Fruit fly (Drosophila melanogaster) whole organism, embryonic: ENCODE results near the gene idc.

Experiments
- CG10147 ChIP-seq: fragments of 200-800 bp; sonication (Bioruptor generic); optimal IDR thresholded peaks from 2 replicates; lab custom pipeline; 2019; ENCODE audit warnings: missing biosample characterization, mild to moderate bottlenecking, missing genetic modification characterization, moderate library complexity
- CG10209 ChIP-seq: fragments of 200-800 bp; sonication (Bioruptor generic); optimal IDR thresholded peaks from 3 replicates; lab custom pipeline; 2017; ENCODE audit warnings: missing biosample characterization, mild to moderate bottlenecking, missing genetic modification characterization, missing genetic modification reagents
- CG10274 ChIP-seq: fragments of 200-800 bp; sonication (Bioruptor generic); optimal IDR thresholded peaks from 3 replicates; lab custom pipeline; 2017; ENCODE audit warnings: missing biosample characterization, mild to moderate bottlenecking, missing genetic modification characterization
- CG10543 ChIP-seq: fragments of 200-800 bp; sonication (Bioruptor generic); optimal IDR thresholded peaks from 3 replicates; lab custom pipeline; 2017; ENCODE audit warnings: missing biosample characterization, mild to moderate bottlenecking, missing genetic modification characterization, moderate library complexity
- CG10654 ChIP-seq: fragments of 200-800 bp; sonication (Bioruptor generic); optimal IDR thresholded peaks from 2 replicates; lab custom pipeline; 2016; ENCODE audit warnings: missing biosample characterization, missing genetic modification characterization
- CG10959 ChIP-seq: fragments of 200-800 bp; sonication (Bioruptor generic); IDR thresholded peaks from 2 replicates; pipeline ENCODE4 v1.3.6; 2022; ENCODE audit warnings: missing biosample characterization, missing genetic modification characterization
- CG11247 ChIP-seq: fragments of 200-800 bp; sonication (Bioruptor generic); IDR thresholded peaks from 2 replicates; pipeline ENCODE4 v1.3.6; 2022; ENCODE audit warnings: missing biosample characterization, missing genetic modification characterization
- CG11695 ChIP-seq: fragments of 200-800 bp; sonication (Bioruptor generic); IDR thresholded peaks from 3 replicates; pipeline ENCODE4 v1.3.6; 2022; ENCODE audit warnings: missing biosample characterization, missing genetic modification characterization
- CG12299 ChIP-seq: fragments of 200-800 bp; sonication (Bioruptor generic); optimal IDR thresholded peaks from 2 replicates; lab custom pipeline; 2018; ENCODE audit warnings: missing biosample characterization, mild to moderate bottlenecking, missing genetic modification characterization
- CG14965 ChIP-seq: fragments of 200-800 bp; sonication (Bioruptor generic); optimal IDR thresholded peaks from 2 replicates; lab custom pipeline; 2016; ENCODE audit warnings: missing biosample characterization, missing genetic modification characterization, borderline replicate concordance
- CG17361 ChIP-seq: fragments of 200-800 bp; sonication (Bioruptor generic); IDR thresholded peaks from 3 replicates; pipeline ENCODE4 v1.3.6; 2022; ENCODE audit warnings: missing biosample characterization, missing genetic modification characterization
- CG18011 ChIP-seq: fragments of 200-800 bp; sonication (Bioruptor generic); optimal IDR thresholded peaks from 2 replicates; lab custom pipeline; 2017; ENCODE audit warnings: missing biosample characterization, missing genetic modification characterization, mild to moderate bottlenecking, moderate library complexity, missing genotype
- CG18262 ChIP-seq: fragments of 200-800 bp; optimal IDR thresholded peaks from 3 replicates; lab custom pipeline; 2019; ENCODE audit warnings: missing biosample characterization, mild to moderate bottlenecking, missing genetic modification characterization, moderate library complexity
- CG18619 ChIP-seq: fragments of 200-800 bp; sonication (Bioruptor generic); optimal IDR thresholded peaks from 3 replicates; lab custom pipeline; 2017; ENCODE audit warnings: missing biosample characterization, mild to moderate bottlenecking, missing genetic modification characterization
- CG2120 ChIP-seq: fragments of 200-800 bp; sonication (Bioruptor generic); optimal IDR thresholded peaks from 3 replicates; lab custom pipeline; 2016; ENCODE audit warnings: missing biosample characterization, missing genetic modification characterization
- CG6654 ChIP-seq: fragments of 200-800 bp; sonication (Bioruptor generic); optimal IDR thresholded peaks from 2 replicates; lab custom pipeline; 2017; ENCODE audit warnings: missing biosample characterization, mild to moderate bottlenecking, missing genetic modification characterization
- CG7786 ChIP-seq: fragments of 200-800 bp; sonication (Bioruptor generic); optimal IDR thresholded peaks from 2 replicates; lab custom pipeline; 2016; ENCODE audit warnings: missing biosample characterization, missing genetic modification characterization
- CG8765 ChIP-seq: fragments of 200-800 bp; sonication (Bioruptor generic); IDR thresholded peaks from 2 replicates; pipeline ENCODE4 v1.3.6; 2022; ENCODE audit warnings: missing biosample characterization, missing genetic modification characterization
- CkIIα-i1 ChIP-seq: fragments of 200-800 bp; sonication (Bioruptor generic); IDR thresholded peaks from 2 replicates; pipeline ENCODE4 v1.3.6; 2022; ENCODE audit warnings: missing biosample characterization, missing genetic modification characterization
- D19A ChIP-seq: fragments of 200-800 bp; optimal IDR thresholded peaks from 3 replicates; lab custom pipeline; 2019; ENCODE audit warnings: missing biosample characterization, mild to moderate bottlenecking, missing genetic modification characterization, moderate library complexity
- Dip2 ChIP-seq: fragments of 200-800 bp; sonication (Bioruptor generic); IDR thresholded peaks from 2 replicates; pipeline ENCODE4 v1.3.6; 2022; ENCODE audit warnings: missing biosample characterization, missing genetic modification characterization
- H2.0 ChIP-seq: fragments of 200-800 bp; sonication (Bioruptor generic); IDR thresholded peaks from 2 replicates; pipeline ENCODE4 v1.3.6; 2022; ENCODE audit warnings: missing biosample characterization, missing genetic modification characterization
- Hmx ChIP-seq: fragments of 200-800 bp; sonication (Bioruptor generic); optimal IDR thresholded peaks from 2 replicates; lab custom pipeline; 2016; ENCODE audit warnings: missing biosample characterization, missing genetic modification characterization
- Lim3 ChIP-seq: fragments of 200-800 bp; sonication (Bioruptor generic); IDR thresholded peaks from 2 replicates; pipeline ENCODE4 v1.3.6; 2022; ENCODE audit warnings: missing biosample characterization, missing genetic modification characterization
- MBD-R2 ChIP-seq: fragments of 200-800 bp; sonication (Bioruptor generic); IDR thresholded peaks from 2 replicates; pipeline ENCODE4 v1.3.6; 2022; ENCODE audit warnings: missing biosample characterization, missing genetic modification characterization
- Mes4 ChIP-seq: fragments of 200-800 bp; sonication (Bioruptor generic); optimal IDR thresholded peaks from 2 replicates; lab custom pipeline; 2016; ENCODE audit warnings: missing biosample characterization, missing genetic modification characterization
- Myb ChIP-seq: fragments of 200-800 bp; sonication (Bioruptor generic); optimal IDR thresholded peaks from 2 replicates; lab custom pipeline; 2016; ENCODE audit warnings: missing biosample characterization, missing genetic modification characterization
- NFAT ChIP-seq: fragments of 200-800 bp; sonication (Bioruptor generic); IDR thresholded peaks from 2 replicates; pipeline ENCODE4 v1.3.6; 2022; ENCODE audit warnings: missing biosample characterization, missing genetic modification characterization
- PHDP ChIP-seq: fragments of 200-800 bp; sonication (Bioruptor generic); optimal IDR thresholded peaks from 3 replicates; lab custom pipeline; 2018; ENCODE audit warnings: missing biosample characterization, mild to moderate bottlenecking, missing genetic modification characterization, moderate library complexity
- Six4 ChIP-seq: fragments of 200-800 bp; sonication (Bioruptor generic); optimal IDR thresholded peaks from 2 replicates; lab custom pipeline; 2016; ENCODE audit warnings: missing biosample characterization, missing genetic modification characterization
- Ssrp ChIP-seq: fragments of 200-800 bp; sonication (Bioruptor generic); optimal IDR thresholded peaks from 2 replicates; lab custom pipeline; 2018; ENCODE audit warnings: missing biosample characterization, mild to moderate bottlenecking, missing genetic modification characterization, moderate library complexity
- Trl ChIP-seq, 3 experiments: fragments of >200 bp in 2 of 3; fragments of 200-800 bp in 1 of 3; sonication (Bioruptor generic) in 1 of 3; optimal IDR thresholded peaks; 2 replicates in 1 of 3; 3 replicates in 2 of 3; lab custom pipeline; 2016 to 2017; ENCODE audit warnings: missing biosample characterization in 1 of 3, missing genetic modification characterization in 1 of 3
- ab ChIP-seq: fragments of 200-800 bp; sonication (Bioruptor generic); optimal IDR thresholded peaks from 2 replicates; lab custom pipeline; 2016; ENCODE audit warnings: missing biosample characterization, missing genetic modification characterization
- cato ChIP-seq: fragments of 200-800 bp; sonication (Bioruptor generic); optimal IDR thresholded peaks from 2 replicates; lab custom pipeline; 2016; ENCODE audit warnings: missing biosample characterization, missing genetic modification characterization, borderline replicate concordance
- dysf ChIP-seq: fragments of 200-800 bp; sonication (Bioruptor generic); IDR thresholded peaks from 3 replicates; pipeline ENCODE4 v1.3.6; 2022; ENCODE audit warnings: missing biosample characterization, missing genetic modification characterization
- fd96Cb ChIP-seq: fragments of 200-800 bp; sonication (Bioruptor generic); optimal IDR thresholded peaks from 2 replicates; lab custom pipeline; 2018; ENCODE audit warnings: missing biosample characterization, mild to moderate bottlenecking, missing genetic modification characterization, moderate library complexity
- gem ChIP-seq: fragments of 200-800 bp; sonication (Bioruptor generic); optimal IDR thresholded peaks from 2 replicates; lab custom pipeline; 2019; ENCODE audit warnings: missing biosample characterization, mild to moderate bottlenecking, missing genetic modification characterization, moderate library complexity
- kni ChIP-seq: fragments of 200-800 bp; sonication (Bioruptor generic); optimal IDR thresholded peaks from 3 replicates; lab custom pipeline; 2017; ENCODE audit warnings: mild to moderate bottlenecking, missing biosample characterization, missing genetic modification reagents, missing genetic modification characterization
- knrl ChIP-seq: fragments of 200-800 bp; sonication (Bioruptor generic); IDR thresholded peaks from 3 replicates; pipeline ENCODE4 v1.3.6; 2022; ENCODE audit warnings: missing biosample characterization, missing genetic modification characterization; ENCODE audit not compliant: partially characterized antibody
- otp ChIP-seq: fragments of 200-800 bp; sonication (Bioruptor generic); IDR thresholded peaks from 3 replicates; pipeline ENCODE4, ENCODE4 v1.3.6; 2022; ENCODE audit warnings: missing biosample characterization, missing genetic modification characterization
- pb ChIP-seq: fragments of 200-800 bp; sonication (Bioruptor generic); optimal IDR thresholded peaks from 3 replicates; lab custom pipeline; 2016; ENCODE audit warnings: missing biosample characterization, missing genetic modification characterization
- pho ChIP-seq: fragments of 200-800 bp; sonication (Bioruptor generic); optimal IDR thresholded peaks from 2 replicates; lab custom pipeline; 2016; ENCODE audit warnings: missing biosample characterization, missing genetic modification characterization
- pita ChIP-seq: fragments of 200-800 bp; sonication (Bioruptor generic); optimal IDR thresholded peaks from 2 replicates; lab custom pipeline; 2017; ENCODE audit warnings: missing biosample characterization, mild to moderate bottlenecking, missing genetic modification characterization
- repo ChIP-seq: fragments of 200-800 bp; sonication (Bioruptor generic); optimal IDR thresholded peaks from 2 replicates; lab custom pipeline; 2016; ENCODE audit warnings: missing biosample characterization, missing genetic modification characterization
- ro ChIP-seq: fragments of 200-800 bp; sonication (Bioruptor generic); IDR thresholded peaks from 2 replicates; pipeline ENCODE4 v1.3.6; 2022; ENCODE audit warnings: missing biosample characterization, missing genetic modification characterization
- salm ChIP-seq: fragments of 200-800 bp; sonication (Bioruptor generic); optimal IDR thresholded peaks from 2 replicates; lab custom pipeline; 2018; ENCODE audit warnings: missing biosample characterization, mild to moderate bottlenecking, missing genetic modification characterization
- sqz ChIP-seq: fragments of 200-800 bp; sonication (Bioruptor generic); optimal IDR thresholded peaks from 3 replicates; lab custom pipeline; 2018; ENCODE audit warnings: missing biosample characterization, mild to moderate bottlenecking, missing genetic modification characterization
- ssp ChIP-seq: fragments of 200-800 bp; sonication (Bioruptor generic); IDR thresholded peaks from 2 replicates; pipeline ENCODE4 v1.3.6; 2022; ENCODE audit warnings: missing biosample characterization, missing genetic modification characterization
- toy ChIP-seq: fragments of 200-800 bp; sonication (Bioruptor generic); IDR thresholded peaks from 2 replicates; pipeline ENCODE4 v1.3.6; 2022; ENCODE audit warnings: missing biosample characterization, missing genetic modification characterization
- trem ChIP-seq: fragments of 200-800 bp; optimal IDR thresholded peaks from 3 replicates; lab custom pipeline; 2019; ENCODE audit warnings: missing biosample characterization, mild to moderate bottlenecking, missing genetic modification characterization, moderate library complexity

The idc gene

DNA sequence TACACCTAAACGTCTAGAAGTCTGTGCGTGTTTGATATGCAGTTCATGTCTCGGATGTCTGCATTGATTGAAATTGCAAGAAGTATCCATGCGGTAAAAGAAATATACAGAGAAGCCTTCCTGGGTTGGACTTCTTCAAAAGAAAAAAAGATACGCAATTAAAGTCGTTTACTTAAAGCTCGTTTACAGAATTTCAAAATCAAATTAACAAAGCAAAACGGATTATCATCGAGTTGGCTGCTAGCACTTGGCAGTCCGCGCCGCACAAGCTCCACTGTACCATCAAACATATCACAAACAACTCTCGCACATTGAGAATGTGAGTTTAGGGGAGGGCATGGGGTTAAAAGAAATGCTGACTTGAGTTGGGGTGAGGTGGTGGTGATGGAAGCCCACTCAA is 33.2 kb upstream of the idc start (continued):
- TF ChIP-seq CG7786 (GFP tag; lab: Kevin White, UChicago) (peak; percentile 61), Lim3 (no peak), CG6654 (GFP tag; lab: Kevin White, UChicago) (peak; percentile 27), CkIIα-i1 (GFP tag; lab: Robert Waterston, UW) (no peak)

DNA sequence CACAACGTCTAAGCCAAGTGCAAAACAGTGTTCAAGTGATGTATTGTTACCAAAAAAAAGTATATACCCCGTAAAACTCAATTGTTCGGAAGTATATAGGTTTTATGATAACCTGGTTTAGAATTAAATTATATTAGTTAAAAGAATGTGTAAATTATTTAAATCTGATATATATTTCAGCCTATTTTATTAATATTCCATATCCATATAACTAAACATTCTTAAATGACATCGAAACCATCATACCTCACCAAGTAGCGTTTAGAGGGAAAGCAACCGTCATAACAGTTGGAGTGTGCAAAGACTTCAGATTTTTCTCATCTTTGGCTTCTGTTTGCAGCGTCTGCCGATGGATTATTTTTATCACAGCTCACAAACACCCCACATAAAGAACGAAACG is 32.1 kb upstream of the idc start:
- TF ChIP-seq Hmx (GFP tag; lab: Kevin White, UChicago) (no peak), CG10147 (peak; percentile 76), CG10209 (GFP tag; lab: Kevin White, UChicago) (peak; percentile 73), CG8765 (GFP tag; lab: Robert Waterston, UW) (peak; percentile 62), CG18619 (GFP tag; lab: Kevin White, UChicago) (peak; percentile 61), CG10654 (GFP tag; lab: Kevin White, UChicago) (peak; percentile 58), salm (tag; lab: Kevin White, UChicago) (peak; percentile 70), pb (GFP tag; lab: Kevin White, UChicago) (no peak), ro (GFP tag; lab: Robert Waterston, UW) (peak; percentile 55; the same call in 1 of the 2 replicates), CG18262 (tag; lab: Kevin White, UChicago) (peak; percentile 89), knrl (GFP tag; lab: Robert Waterston, UW) (no peak), dysf (GFP tag; lab: Robert Waterston, UW) (peak; percentile 79), CG11247 (GFP tag; lab: Robert Waterston, UW) (peak; percentile 78), CG18011 (GFP tag; lab: Kevin White, UChicago) (peak; percentile 12), PHDP (peak; percentile 90), Six4 (peak; percentile 58), repo (GFP tag; lab: Kevin White, UChicago) (no peak), kni (GFP tag; lab: Kevin White, UChicago) (no peak), CG10274 (GFP tag; lab: Kevin White, UChicago) (peak; percentile 22), Dip2 (no peak), NFAT (GFP tag; lab: Robert Waterston, UW) (no peak; the same call in 1 of the 2 replicates), trem (tag; lab: Kevin White, UChicago) (peak; percentile 71), gem (tag; lab: Kevin White, UChicago) (peak; percentile 92), Mes4 (GFP tag; lab: Kevin White, UChicago) (no peak), D19A (peak; percentile 84), cato (peak; percentile 11), CG11695 (peak; percentile 83), Trl (optimal IDR thresholded peaks at IDR 0.05; lab: Kevin White, UChicago) (no peak), Trl (GFP tag; optimal IDR thresholded peaks at IDR 0.05; lab: Kevin White, UChicago) (peak; percentile 14), CG12299 (peak; percentile 68), CG17361 (GFP tag; lab: Robert Waterston, UW) (peak; percentile 82), CG10959 (GFP tag; lab: Robert Waterston, UW) (peak; percentile 62), MBD-R2 (GFP tag; lab: Robert Waterston, UW) (peak; percentile 35; the same call in 1 of the 2 replicates), ssp (GFP tag; lab: Robert Waterston, UW) (peak; percentile 69), pho (GFP tag; lab: Kevin White, UChicago) (no peak), CG10543 (GFP tag; lab: Kevin White, UChicago) (peak; percentile 1), CG14965 (GFP tag; lab: Kevin White, UChicago) (no peak), fd96Cb (tag; lab: Kevin White, UChicago) (peak; percentile 82), toy (GFP tag; lab: Robert Waterston, UW) (peak; percentile 69), Ssrp (tag; lab: Kevin White, UChicago) (peak; percentile 89), otp (GFP tag; lab: Robert Waterston, UW) (peak; percentile 85), sqz (GFP tag; lab: Kevin White, UChicago) (peak; percentile 80), CG2120 (GFP tag; lab: Kevin White, UChicago) (peak; percentile 63), H2.0 (GFP tag; lab: Robert Waterston, UW) (peak; percentile 70), Myb (GFP tag; lab: Kevin White, UChicago) (no peak), pita (GFP tag; lab: Kevin White, UChicago) (no peak), ab (GFP tag; lab: Kevin White, UChicago) (no peak)
